Worm (Caenorhabditis elegans) whole organism, mixed stage, embryonic: ENCODE results near the gene srh-75.

Source experiments
- M03D4.4 ChIP-seq: sonication (generic microtip); optimal IDR thresholded peaks from 2 replicates; lab custom pipeline; 2017; ENCODE audit warnings: mild to moderate bottlenecking, missing genetic modification characterization, missing compliant biosample characterization
- blmp-1 ChIP-seq: fragments of 150-350 bp; optimal IDR thresholded peaks from 2 replicates; lab custom pipeline; 2014; ENCODE audit warnings: missing biosample characterization, missing genetic modification characterization
- cnd-1 ChIP-seq: fragments of 200-800 bp; sonication (Bioruptor generic); optimal IDR thresholded peaks from 2 replicates; lab custom pipeline; 2018; ENCODE audit warnings: mild to moderate bottlenecking, missing genetic modification characterization, missing compliant biosample characterization
- flh-1 ChIP-seq: fragments of 200-800 bp; sonication (Bioruptor generic); optimal IDR thresholded peaks from 2 replicates; lab custom pipeline; 2018; ENCODE audit warnings: mild to moderate bottlenecking, missing genetic modification characterization, moderate library complexity, missing compliant biosample characterization
- mab-5 ChIP-seq: fragments of 150-350 bp; optimal IDR thresholded peaks from 2 replicates; lab custom pipeline; 2014; ENCODE audit warnings: missing biosample characterization, missing genetic modification characterization
- nhr-12 ChIP-seq: fragments of 150-350 bp; optimal IDR thresholded peaks from 2 replicates; lab custom pipeline; 2014; ENCODE audit warnings: missing biosample characterization, missing genetic modification characterization
- nhr-28 ChIP-seq: fragments of 150-350 bp; optimal IDR thresholded peaks from 2 replicates; lab custom pipeline; 2014; ENCODE audit warnings: missing biosample characterization, missing genetic modification characterization
- sem-2 ChIP-seq: fragments of 200-800 bp; sonication (Bioruptor generic); optimal IDR thresholded peaks from 2 replicates; lab custom pipeline; 2018; ENCODE audit warnings: mild to moderate bottlenecking, missing genetic modification characterization, missing compliant biosample characterization
- snpc-4 ChIP-seq: fragments of 150-350 bp; optimal IDR thresholded peaks from 2 replicates; lab custom pipeline; 2014; ENCODE audit warnings: missing biosample characterization, missing genetic modification characterization
- unc-62 ChIP-seq: fragments of 150-350 bp; optimal IDR thresholded peaks from 2 replicates; lab custom pipeline; 2014; ENCODE audit warnings: missing biosample characterization, missing genetic modification reagents, missing genetic modification characterization
- ztf-11 ChIP-seq: fragments of 150-350 bp; optimal IDR thresholded peaks from 2 replicates; lab custom pipeline; 2014; ENCODE audit warnings: missing biosample characterization, missing genetic modification characterization

DNA sequence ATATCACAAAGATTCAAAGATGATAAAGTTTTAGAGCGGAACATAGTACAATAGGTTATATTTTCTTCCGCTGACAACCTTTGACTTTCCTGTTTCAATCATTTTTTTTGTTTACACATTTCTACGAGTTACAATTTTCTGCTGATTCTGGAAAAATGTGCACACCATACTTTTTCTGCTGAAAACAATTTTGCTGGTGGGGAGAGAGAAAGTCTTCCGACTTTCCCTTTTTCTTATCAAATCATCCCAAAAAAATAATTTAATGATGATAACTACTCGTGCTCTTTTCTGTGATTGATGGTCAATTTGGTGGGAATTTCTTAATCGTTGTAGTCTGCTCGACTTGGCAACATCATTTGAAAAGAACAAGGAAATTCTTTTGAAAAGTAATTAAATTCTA, 49.3 kb downstream of the srh-75 start:
- TF ChIP-seq snpc-4 (tag; lab: Kevin White, UChicago) = no peak
- TF ChIP-seq unc-62 (GFP tag; lab: Kevin White, UChicago) = no peak
- TF ChIP-seq nhr-28 (tag; lab: Kevin White, UChicago) = no peak
- TF ChIP-seq sem-2 (GFP tag; lab: Kevin White, UChicago) = no peak
- TF ChIP-seq flh-1 (GFP tag; lab: Kevin White, UChicago) = no peak
- TF ChIP-seq nhr-12 (tag; lab: Kevin White, UChicago) = no peak
- TF ChIP-seq M03D4.4 (tag; lab: Kevin White, UChicago) = no peak
- no peak for TF ChIP-seq cnd-1 (tag; lab: Kevin White, UChicago)
- no peak for TF ChIP-seq ztf-11 (tag; lab: Kevin White, UChicago)
- TF ChIP-seq blmp-1 (tag; lab: Kevin White, UChicago) = no peak
- TF ChIP-seq mab-5 (tag; lab: Kevin White, UChicago) = no peak
